Fruit fly (Drosophila melanogaster): ENCODE data around the gene Aos1.

- TF ChIP-seq h (GFP tag; optimal IDR thresholded peaks at IDR 0.05) (peak; percentile 90), fru (GFP tag; optimal IDR thresholded peaks at IDR 0.05) (peak; percentile 77), lola (GFP tag; optimal IDR thresholded peaks at IDR 0.05) (no peak), OdsH (GFP tag; optimal IDR thresholded peaks at IDR 0.05) (peak; percentile 83), sv (GFP tag; optimal IDR thresholded peaks at IDR 0.05) (no peak), Rel (GFP tag; optimal IDR thresholded peaks at IDR 0.05) (no peak), Rel (tag; optimal IDR thresholded peaks at IDR 0.05) (no peak)
Observed at dm6 chr3R:12442601-12443533, 9.2 kb upstream of the Aos1 start.
